Fruit fly (Drosophila melanogaster) whole organism, wandering third instar larva: ENCODE measurements around the gene Droj2.
A peak's percentile ranks its signal among the peaks of the same experiment; 100 is the strongest.

Experiments
- CG32264 ChIP-seq: fragments of 200-800 bp; sonication (Bioruptor generic); optimal IDR thresholded peaks from 2 replicates; lab custom pipeline; 2016; ENCODE audit warnings: missing biosample characterization, missing genetic modification characterization
- CG9705 ChIP-seq: fragments of 200-800 bp; sonication (Bioruptor generic); optimal IDR thresholded peaks from 2 replicates; lab custom pipeline; 2018; ENCODE audit warnings: missing biosample characterization, mild to moderate bottlenecking, missing genetic modification characterization
- CrebA ChIP-seq: fragments of 200-800 bp; sonication (Bioruptor generic); optimal IDR thresholded peaks from 2 replicates; lab custom pipeline; 2016; ENCODE audit warnings: missing biosample characterization, mild to moderate bottlenecking, missing genetic modification characterization, borderline replicate concordance
- Dfd ChIP-seq: fragments of >200 bp; optimal IDR thresholded peaks from 2 replicates; lab custom pipeline; 2017; ENCODE audit warnings: missing biosample characterization, missing genetic modification characterization
- GATAd ChIP-seq: sonication (Bioruptor generic); optimal IDR thresholded peaks from 2 replicates; lab custom pipeline; 2016; ENCODE audit warnings: missing biosample characterization, missing genetic modification characterization
- HLH106 ChIP-seq: fragments of 200-800 bp; optimal IDR thresholded peaks from 3 replicates; lab custom pipeline; 2019; ENCODE audit warnings: missing biosample characterization, mild to moderate bottlenecking, missing genetic modification characterization, moderate library complexity
- Hnf4 ChIP-seq: fragments of 200-800 bp; sonication (Bioruptor generic); optimal IDR thresholded peaks from 2 replicates; lab custom pipeline; 2016; ENCODE audit warnings: missing biosample characterization, mild to moderate bottlenecking, missing genetic modification characterization
- Hr78 ChIP-seq: fragments of >200 bp; optimal IDR thresholded peaks from 2 replicates; lab custom pipeline; 2017; ENCODE audit warnings: missing biosample characterization, missing genetic modification characterization
- Hr83 ChIP-seq: fragments of 200-300 bp; sonication (Bioruptor generic); optimal IDR thresholded peaks from 2 replicates; lab custom pipeline; 2016; ENCODE audit warnings: missing biosample characterization, mild to moderate bottlenecking, missing genetic modification characterization, moderate library complexity; ENCODE audit not compliant: poor library complexity, severe bottlenecking
- Mio ChIP-seq: sonication (Bioruptor generic); optimal IDR thresholded peaks from 2 replicates; lab custom pipeline; 2016; ENCODE audit warnings: missing biosample characterization, missing genetic modification characterization
- Myc ChIP-seq: fragments of >200 bp; optimal IDR thresholded peaks from 2 replicates; lab custom pipeline; 2017
- OdsH ChIP-seq: fragments of 200-800 bp; sonication (Bioruptor generic); optimal IDR thresholded peaks from 2 replicates; lab custom pipeline; 2016; ENCODE audit warnings: missing biosample characterization, mild to moderate bottlenecking, missing genetic modification characterization
- Rel ChIP-seq, 2 experiments: fragments of 200-800 bp; sonication (Bioruptor generic) in 1 of 2; optimal IDR thresholded peaks; 2 replicates in 1 of 2; 3 replicates in 1 of 2; lab custom pipeline; 2016 to 2019; ENCODE audit warnings: mild to moderate bottlenecking in 2 of 2, missing biosample characterization in 2 of 2, missing genetic modification characterization in 2 of 2, moderate library complexity in 1 of 2
- Sp1 ChIP-seq: fragments of 200-800 bp; sonication (Bioruptor generic); optimal IDR thresholded peaks from 3 replicates; lab custom pipeline; 2019; ENCODE audit warnings: missing biosample characterization, mild to moderate bottlenecking, missing genetic modification characterization, moderate library complexity
- Vsx2 ChIP-seq: fragments of 200-300, 225-300 bp; sonication (Bioruptor generic); optimal IDR thresholded peaks from 2 replicates; lab custom pipeline; 2018; ENCODE audit warnings: missing biosample characterization, missing genetic modification characterization; ENCODE audit not compliant: partially characterized antibody
- br ChIP-seq: fragments of 200-800 bp; sonication (Bioruptor generic); optimal IDR thresholded peaks from 2 replicates; lab custom pipeline; 2016; ENCODE audit warnings: missing biosample characterization, missing genetic modification characterization
- brk ChIP-seq: fragments of 200-800 bp; sonication (Bioruptor generic); optimal IDR thresholded peaks from 2 replicates; lab custom pipeline; 2016; ENCODE audit warnings: missing biosample characterization, mild to moderate bottlenecking, missing genetic modification characterization
- dl ChIP-seq, 2 experiments: fragments of 175-275, 200-275 bp in 1 of 2; fragments of 200-275 bp in 1 of 2; sonication (Bioruptor generic); optimal IDR thresholded peaks; lab custom pipeline; 2018; ENCODE audit warnings: mild to moderate bottlenecking in 2 of 2, missing biosample characterization in 2 of 2, missing genetic modification characterization in 2 of 2, moderate library complexity in 2 of 2; ENCODE audit not compliant: partially characterized antibody in 2 of 2, insufficient read depth in 1 of 2
- dmrt93B ChIP-seq: fragments of 200-800 bp; sonication (Bioruptor generic); optimal IDR thresholded peaks from 2 replicates; lab custom pipeline; 2018; ENCODE audit warnings: missing biosample characterization, mild to moderate bottlenecking, missing genetic modification characterization
- ey ChIP-seq: fragments of 200-800 bp; sonication (Bioruptor generic); optimal IDR thresholded peaks from 2 replicates; lab custom pipeline; 2016; ENCODE audit warnings: missing biosample characterization, missing genetic modification characterization
- foxo ChIP-seq, 2 experiments: fragments of 200-800 bp; sonication (Bioruptor generic); optimal IDR thresholded peaks; 2 replicates in 1 of 2; 3 replicates in 1 of 2; lab custom pipeline; 2016 to 2017; ENCODE audit warnings: missing biosample characterization in 2 of 2, missing genetic modification characterization in 2 of 2
- fru ChIP-seq: fragments of 200-800 bp; sonication (Bioruptor generic); optimal IDR thresholded peaks from 3 replicates; lab custom pipeline; 2016; ENCODE audit warnings: missing biosample characterization, mild to moderate bottlenecking, missing genetic modification characterization
- h ChIP-seq: fragments of 200-800 bp; sonication (Bioruptor generic); optimal IDR thresholded peaks from 3 replicates; lab custom pipeline; 2016; ENCODE audit warnings: missing biosample characterization, mild to moderate bottlenecking, missing genetic modification characterization
- pan ChIP-seq: fragments of >200 bp; optimal IDR thresholded peaks from 2 replicates; lab custom pipeline; 2017
- psq ChIP-seq: fragments of 200-800 bp; sonication (Bioruptor generic); optimal IDR thresholded peaks from 3 replicates; lab custom pipeline; 2017; ENCODE audit warnings: missing biosample characterization, mild to moderate bottlenecking, missing genetic modification characterization, moderate library complexity
- rgr ChIP-seq: fragments of 200-800 bp; sonication (Bioruptor generic); optimal IDR thresholded peaks from 3 replicates; lab custom pipeline; 2016; ENCODE audit warnings: missing biosample characterization, mild to moderate bottlenecking, missing genetic modification characterization
- sage ChIP-seq: fragments of 200-800 bp; sonication (Bioruptor generic); optimal IDR thresholded peaks from 2 replicates; lab custom pipeline; 2016; ENCODE audit warnings: missing biosample characterization, mild to moderate bottlenecking, missing genetic modification characterization
- sv ChIP-seq: fragments of 200-800 bp; sonication (Bioruptor generic); optimal IDR thresholded peaks from 3 replicates; lab custom pipeline; 2016; ENCODE audit warnings: missing biosample characterization, missing genetic modification characterization
- tai ChIP-seq: sonication (Bioruptor generic); optimal IDR thresholded peaks from 2 replicates; lab custom pipeline; 2016; ENCODE audit warnings: missing biosample characterization, missing genetic modification characterization
- usp ChIP-seq: fragments of >200 bp; optimal IDR thresholded peaks from 2 replicates; lab custom pipeline; 2017; ENCODE audit warnings: missing biosample characterization, missing genetic modification characterization
- woc ChIP-seq: sonication (Bioruptor generic); optimal IDR thresholded peaks from 2 replicates; lab custom pipeline; 2016; ENCODE audit warnings: missing biosample characterization, mild to moderate bottlenecking, missing genetic modification characterization

The Droj2 gene

DNA sequence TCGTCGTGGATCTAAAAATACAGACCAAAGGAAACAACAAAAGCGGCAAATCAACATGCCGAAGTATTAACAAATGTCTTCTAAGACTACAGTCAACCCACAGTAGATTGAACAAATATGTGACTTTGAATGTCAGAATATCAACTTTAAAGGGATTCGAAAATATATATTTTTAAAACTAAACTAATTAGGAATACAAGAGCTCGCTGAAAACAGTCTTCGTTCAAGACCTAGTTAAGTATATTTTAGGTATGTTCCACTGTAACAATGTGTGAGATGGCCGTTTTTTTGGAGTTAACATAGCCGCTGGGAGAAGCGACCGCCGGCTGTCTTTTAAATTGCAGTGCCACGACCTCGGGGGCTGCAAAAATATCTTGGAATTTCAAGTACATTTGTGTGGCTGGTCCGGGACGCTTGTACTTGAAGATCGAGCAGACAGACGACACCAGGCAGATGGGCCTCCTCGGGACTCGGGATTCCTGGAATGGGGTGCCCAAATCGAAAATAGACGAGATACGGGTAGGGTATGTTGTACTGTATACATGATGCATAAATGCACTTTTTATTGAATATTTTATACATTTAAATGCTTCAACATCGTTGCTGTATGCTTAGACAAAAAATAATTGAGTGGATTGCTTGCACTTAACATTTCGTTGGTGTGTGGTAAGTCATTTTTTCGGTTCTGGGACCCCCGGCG is 46.6 kb downstream of the Droj2 start:
- TF ChIP-seq br (GFP tag; lab: Kevin White, UChicago) (peak; percentile 62), dl (GFP tag; optimal IDR thresholded peaks at IDR 0.05; lab: Kevin White, UChicago; ENCODE audit: insufficient read depth in 1 of 2, partially characterized antibody in 2 of 2) (no peak), CG32264 (no peak), psq (GFP tag; lab: Kevin White, UChicago) (peak; percentile 50), brk (GFP tag; lab: Kevin White, UChicago) (no peak), pan (no peak), rgr (peak; percentile 73), tai (GFP tag; lab: Kevin White, UChicago) (no peak), GATAd (GFP tag; lab: Kevin White, UChicago) (no peak), Mio (no peak), Sp1 (peak; percentile 15), woc (GFP tag; lab: Kevin White, UChicago) (peak; percentile 20), HLH106 (tag; lab: Kevin White, UChicago) (peak; percentile 45), CG9705 (GFP tag; lab: Kevin White, UChicago) (no peak), fru (peak; percentile 67), Hnf4 (GFP tag; lab: Kevin White, UChicago) (peak; percentile 50), foxo (GFP tag; optimal IDR thresholded peaks at IDR 0.05; lab: Kevin White, UChicago) (peak in 1 of 2 experiments; percentile 70), CrebA (GFP tag; lab: Kevin White, UChicago) (no peak), h (GFP tag; lab: Kevin White, UChicago) (peak; percentile 76), Hr78 (GFP tag; lab: Kevin White, UChicago) (no peak), usp (GFP tag; lab: Kevin White, UChicago) (no peak), Myc (lab: Kevin White, UChicago) (no peak), dmrt93B (GFP tag; lab: Kevin White, UChicago) (peak; percentile 38), Dfd (GFP tag; lab: Kevin White, UChicago) (no peak), Hr83 (no peak), OdsH (GFP tag; lab: Kevin White, UChicago) (peak; percentile 67), ey (GFP tag; lab: Kevin White, UChicago) (peak; percentile 80), sv (GFP tag; lab: Kevin White, UChicago) (peak; percentile 41), Vsx2 (GFP tag; lab: Kevin White, UChicago) (no peak)

dm6 chr3R:13433623-13434022 is 51.7 kb downstream of the Droj2 start:
- TF ChIP-seq br (GFP tag; lab: Kevin White, UChicago) = peak; percentile 54
- peak; percentile 73 for TF ChIP-seq fru
- TF ChIP-seq sv (GFP tag; lab: Kevin White, UChicago) = peak; percentile 65
- TF ChIP-seq Vsx2 (GFP tag; lab: Kevin White, UChicago) = no peak
- TF ChIP-seq sage = no peak
- TF ChIP-seq Sp1 = peak; percentile 58
- TF ChIP-seq Dfd (GFP tag; lab: Kevin White, UChicago) = no peak
- TF ChIP-seq h (GFP tag; lab: Kevin White, UChicago) = peak; percentile 67
- TF ChIP-seq psq (GFP tag; lab: Kevin White, UChicago) = peak; percentile 52
- TF ChIP-seq Hnf4 (GFP tag; lab: Kevin White, UChicago) = peak; percentile 48
- TF ChIP-seq dmrt93B (GFP tag; lab: Kevin White, UChicago) = no peak
- no peak for TF ChIP-seq Rel (GFP tag; optimal IDR thresholded peaks at IDR 0.05; lab: Kevin White, UChicago)
- no peak for TF ChIP-seq Rel (tag; optimal IDR thresholded peaks at IDR 0.05; lab: Kevin White, UChicago)
- no peak for TF ChIP-seq CG32264
- peak; percentile 85 for TF ChIP-seq rgr
- peak; percentile 73 for TF ChIP-seq OdsH (GFP tag; lab: Kevin White, UChicago)
- peak; percentile 60 for TF ChIP-seq HLH106 (tag; lab: Kevin White, UChicago)
- TF ChIP-seq foxo (GFP tag; optimal IDR thresholded peaks at IDR 0.05; lab: Kevin White, UChicago) = peak in 1 of 2 experiments; percentile 60
- peak; percentile 76 for TF ChIP-seq ey (GFP tag; lab: Kevin White, UChicago)
- peak; percentile 39 for TF ChIP-seq tai (GFP tag; lab: Kevin White, UChicago)
- TF ChIP-seq CrebA (GFP tag; lab: Kevin White, UChicago) = no peak

DNA sequence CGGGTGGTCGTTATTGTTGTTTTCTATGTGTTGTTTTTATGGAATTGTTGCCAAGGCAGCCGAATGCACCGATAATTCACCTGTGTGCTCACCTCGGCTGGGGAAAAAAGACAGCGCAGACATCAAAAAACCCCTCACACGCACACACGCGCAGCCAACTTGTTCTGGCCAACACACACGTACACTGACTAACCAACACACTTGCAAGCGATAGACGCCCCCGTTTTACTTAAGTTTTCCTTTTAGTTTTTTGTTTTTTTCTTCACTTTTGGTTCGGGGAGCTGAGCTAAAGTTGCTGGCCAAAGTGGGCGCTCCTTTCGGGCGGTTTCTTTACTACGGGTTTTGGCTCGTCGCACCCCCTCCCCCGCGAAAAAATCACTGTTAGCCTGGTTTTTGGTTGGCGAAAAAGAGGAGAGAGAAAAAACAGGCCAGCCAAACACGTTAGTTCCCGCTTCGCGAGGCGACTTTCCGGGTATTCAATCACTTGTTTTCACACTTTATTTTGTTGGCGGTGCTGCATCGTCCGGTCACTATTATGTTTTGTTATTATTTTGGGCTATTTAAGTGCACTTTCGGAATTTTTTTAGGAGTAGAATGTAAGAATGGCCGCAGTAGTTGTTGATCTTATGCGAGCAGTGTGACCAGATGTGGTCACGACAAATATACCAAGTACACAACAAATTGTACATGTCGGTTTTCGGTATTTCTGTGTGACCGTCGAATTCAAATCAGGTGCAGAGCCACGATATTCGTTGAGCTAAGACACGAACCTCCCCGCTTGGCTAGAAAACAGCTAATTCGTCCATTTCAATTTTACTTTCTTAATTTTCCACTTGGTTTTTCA is 52.6 kb downstream of the Droj2 start, which contains the start of gene yrt:
Gene yrt (minus strand): TSS at position 660 of the 844 bp plus-strand sequence.
- TF ChIP-seq woc (GFP tag; lab: Kevin White, UChicago) (no peak), psq (GFP tag; lab: Kevin White, UChicago) (peak; percentile 18), Myc (lab: Kevin White, UChicago) (peak; percentile 89), Rel (GFP tag; optimal IDR thresholded peaks at IDR 0.05; lab: Kevin White, UChicago) (no peak), Rel (tag; optimal IDR thresholded peaks at IDR 0.05; lab: Kevin White, UChicago) (peak; percentile 44)
- TF ChIP-seq, all 38 proteins: peak for 3
